Worm (Caenorhabditis elegans): ENCODE results near the gene C18A11.3.
A peak's percentile ranks its signal among the peaks of the same experiment; 100 is the strongest.

C18A11.3 gene

DNA sequence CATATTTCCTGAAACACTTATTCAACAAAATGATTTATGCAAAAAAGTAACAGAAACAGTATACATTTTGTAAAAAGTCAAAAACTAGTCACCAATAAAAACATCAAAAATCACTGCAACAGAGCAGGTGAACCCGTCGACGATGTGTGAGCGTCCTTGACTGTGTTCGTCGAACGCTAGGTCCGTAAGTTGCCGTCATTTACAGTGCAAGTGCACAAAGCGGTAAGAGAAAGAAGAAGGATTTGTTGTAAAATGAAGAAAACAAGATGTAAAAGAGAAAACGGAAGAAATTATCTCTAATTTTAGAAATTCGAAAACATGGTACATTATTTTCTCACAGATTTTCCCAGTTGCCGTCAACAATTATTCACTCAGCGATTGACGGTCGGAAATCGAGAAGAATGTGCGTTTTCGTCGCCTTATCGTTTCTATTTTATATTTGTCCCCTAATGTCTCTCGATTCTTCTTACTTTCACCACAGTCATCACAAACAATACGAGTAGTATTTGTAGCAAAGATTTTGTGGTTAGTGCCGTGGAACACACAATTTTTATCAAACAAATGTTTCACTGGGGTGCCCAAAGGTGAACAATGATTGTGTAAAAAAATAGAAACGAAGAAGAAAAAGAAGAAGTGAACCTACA, 28.5 kb downstream of the C18A11.3 start:
- TF ChIP-seq nhr-80 (tag; optimal IDR thresholded peaks at IDR 0.05) (peak; percentile 50), sea-2 (GFP tag; IDR thresholded peaks at IDR 0.05) (no peak), lin-26 (GFP tag; IDR thresholded peaks at IDR 0.05) (peak; percentile 70; the same call in 1 of the 2 replicates), madf-6 (GFP tag; IDR thresholded peaks at IDR 0.05) (no peak), gei-17 (GFP tag; optimal IDR thresholded peaks at IDR 0.05) (peak; percentile 19), ama-1 (optimal IDR thresholded peaks at IDR 0.05) (peak; percentile 3), ama-1 (GFP tag; optimal IDR thresholded peaks at IDR 0.05) (no peak), cebp-1 (GFP tag; IDR thresholded peaks at IDR 0.05) (no peak), cebp-1 (tag; optimal IDR thresholded peaks at IDR 0.05) (peak; percentile 0), attf-6 (GFP tag; IDR thresholded peaks at IDR 0.05) (no peak)

- TF ChIP-seq tbx-9 (tag; optimal IDR thresholded peaks at IDR 0.05; ENCODE audit: borderline replicate concordance) (no peak), mxl-1 (tag; optimal IDR thresholded peaks at IDR 0.05) (no peak), hsf-1 (GFP tag; IDR thresholded peaks at IDR 0.05) (no peak), ama-1 (optimal IDR thresholded peaks at IDR 0.05) (no peak), ama-1 (GFP tag; optimal IDR thresholded peaks at IDR 0.05) (no peak), ztf-18 (tag; optimal IDR thresholded peaks at IDR 0.05) (no peak), bed-1 (GFP tag; IDR thresholded peaks at IDR 0.05) (no peak), ztf-6 (GFP tag; IDR thresholded peaks at IDR 0.05) (no peak)
These were observed 29.0 kb downstream of the C18A11.3 start for ce11 chrX:8089916-8090315.

DNA sequence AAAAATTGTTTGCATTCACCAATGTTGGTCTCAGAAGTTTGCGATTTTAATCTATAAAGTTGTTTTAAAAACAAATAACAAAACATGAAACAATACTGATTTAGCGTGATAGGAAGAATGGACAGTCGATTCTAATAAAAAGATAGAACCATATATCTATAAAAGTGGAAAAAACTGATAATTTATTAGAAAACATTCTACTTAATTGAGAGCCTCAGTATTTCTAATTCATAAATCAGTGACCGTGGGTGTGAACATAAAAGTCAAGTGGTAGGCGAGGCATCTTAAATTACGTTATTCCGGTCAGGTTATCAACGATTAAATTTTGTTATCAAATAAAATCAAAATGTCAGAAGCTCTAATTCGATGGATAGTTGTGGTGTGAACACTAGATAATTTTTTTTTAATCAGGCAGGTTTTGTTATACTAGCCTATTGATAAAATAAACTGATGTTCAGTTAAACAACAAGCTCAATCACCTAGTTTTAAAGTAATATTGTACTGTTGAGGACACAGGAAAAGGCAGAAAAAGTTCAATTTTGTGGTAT, 38.0 kb downstream of the C18A11.3 start, which contains the start of gene catp-5:
catp-5 (minus strand) TSS at position 51 of the 548 bp plus-strand sequence.
- no peak for TF ChIP-seq atf-7 (tag; optimal IDR thresholded peaks at IDR 0.05)
- no peak for TF ChIP-seq ztf-22 (GFP tag; optimal IDR thresholded peaks at IDR 0.05)
- TF ChIP-seq nhr-80 (tag; optimal IDR thresholded peaks at IDR 0.05) = peak; percentile 49

DNA sequence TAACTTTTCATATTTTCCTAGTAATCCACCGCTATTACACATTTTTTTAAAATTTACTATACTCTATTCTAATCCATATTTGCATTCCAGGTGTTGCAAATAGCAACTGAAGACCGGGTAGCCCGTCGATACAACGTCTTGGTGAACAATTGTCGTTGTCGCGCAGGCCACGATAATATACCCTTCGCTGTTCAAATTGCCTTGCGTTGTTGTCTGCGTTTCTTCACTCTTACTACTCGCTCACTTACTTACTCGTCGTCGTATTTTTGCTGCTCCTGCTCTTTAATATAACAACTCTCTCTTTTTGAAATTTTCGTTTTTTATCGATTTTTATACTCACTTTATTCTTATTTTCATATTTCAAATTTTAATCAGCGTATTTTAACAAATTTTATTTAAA, 43.0 kb downstream of the C18A11.3 start, which contains the start of gene K07E3.2:
K07E3.2 (plus strand) TSS at position 400 of the 400 bp plus-strand sequence.
- no peak for TF ChIP-seq egrh-3 (GFP tag; IDR thresholded peaks at IDR 0.05)
- no peak for TF ChIP-seq lsy-27 (tag; optimal IDR thresholded peaks at IDR 0.05; ENCODE audit: borderline replicate concordance, insufficient read depth)
- TF ChIP-seq madf-6 (GFP tag; IDR thresholded peaks at IDR 0.05) = no peak
- no peak for TF ChIP-seq atf-7 (tag; optimal IDR thresholded peaks at IDR 0.05)
- peak; percentile 63; the same call in 1 of the 2 replicates for TF ChIP-seq hmg-1.2 (GFP tag; IDR thresholded peaks at IDR 0.05)
- peak; percentile 23 for TF ChIP-seq ZK185.1 (tag; optimal IDR thresholded peaks at IDR 0.05; ENCODE audit: poor library complexity, severe bottlenecking)
- no peak for TF ChIP-seq attf-5 (GFP tag; optimal IDR thresholded peaks at IDR 0.05)
- peak; percentile 8 for TF ChIP-seq nhr-80 (tag; optimal IDR thresholded peaks at IDR 0.05)
- no peak for TF ChIP-seq F57A8.1 (GFP tag; optimal IDR thresholded peaks at IDR 0.05)
- TF ChIP-seq ztf-18 (tag; optimal IDR thresholded peaks at IDR 0.05) = no peak
- no peak for TF ChIP-seq T07F8.4 (tag; optimal IDR thresholded peaks at IDR 0.05)
- TF ChIP-seq ztf-25 (GFP tag; IDR thresholded peaks at IDR 0.05) = no peak
- TF ChIP-seq ztf-28 (GFP tag; IDR thresholded peaks at IDR 0.05) = no peak
- no peak for TF ChIP-seq aptf-3 (GFP tag; IDR thresholded peaks at IDR 0.05)
- TF ChIP-seq B0019.2 (GFP tag; conservative IDR thresholded peaks at IDR 0.05) = no peak
- no peak for TF ChIP-seq bed-1 (GFP tag; IDR thresholded peaks at IDR 0.05)
- TF ChIP-seq F52B5.7 (tag; optimal IDR thresholded peaks at IDR 0.05) = no peak
- TF ChIP-seq gei-17 (GFP tag; optimal IDR thresholded peaks at IDR 0.05) = peak; percentile 40
- TF ChIP-seq lin-54 (GFP tag; optimal IDR thresholded peaks at IDR 0.05) = no peak
- TF ChIP-seq F10E7.11 (tag; optimal IDR thresholded peaks at IDR 0.05) = no peak
- TF ChIP-seq nfya-2 (GFP tag; IDR thresholded peaks at IDR 0.05) = no peak
- TF ChIP-seq lin-40 (tag; optimal IDR thresholded peaks at IDR 0.05) = peak; percentile 57
- no peak for TF ChIP-seq ceh-91 (GFP tag; IDR thresholded peaks at IDR 0.05)
- TF ChIP-seq efl-1 (GFP tag; optimal IDR thresholded peaks at IDR 0.05) = no peak
- no peak for TF ChIP-seq Y53G8AR.9 (GFP tag; conservative IDR thresholded peaks at IDR 0.05)
- no peak for TF ChIP-seq sea-2 (GFP tag; IDR thresholded peaks at IDR 0.05)
- TF ChIP-seq nhr-90 (tag; optimal IDR thresholded peaks at IDR 0.05) = no peak
- no peak for TF ChIP-seq pha-4 (tag; optimal IDR thresholded peaks at IDR 0.05)
